Worm (Caenorhabditis elegans): ENCODE measurements around the gene bgnt-1.5.

- no peak for TF ChIP-seq W03F9.2 (tag; optimal IDR thresholded peaks at IDR 0.05)
- no peak for TF ChIP-seq dao-5 (tag; optimal IDR thresholded peaks at IDR 0.05)
- TF ChIP-seq him-1 (tag; optimal IDR thresholded peaks at IDR 0.05), result no peak
Measured at ce11 chrX:13251914-13252434, 19.8 kb upstream of the bgnt-1.5 start, which contains the start of gene nhr-32.

All from whole organism, L4/young adult.